Fruit fly (Drosophila melanogaster): ENCODE results near the gene RpS28-like.

Gene RpS28-like

DNA sequence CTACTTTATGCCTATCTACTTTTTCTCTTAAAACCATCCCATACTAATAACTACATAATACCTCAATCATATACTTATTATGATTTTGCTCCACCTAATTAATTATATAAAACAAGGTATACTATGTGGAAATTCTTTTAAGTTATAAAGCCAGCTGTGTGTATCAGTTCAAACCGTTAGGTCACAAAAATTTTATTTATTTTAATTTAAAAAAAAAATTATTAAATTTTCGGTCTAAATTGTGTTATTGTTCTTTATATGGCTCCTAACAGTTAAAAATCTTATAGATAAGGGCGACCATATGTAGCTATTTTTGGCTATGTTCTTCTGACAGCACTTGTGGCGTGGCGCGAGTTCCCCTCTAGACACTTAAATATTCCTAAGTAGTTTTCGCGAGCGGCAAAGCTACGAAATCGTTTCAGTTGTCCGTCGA is 49.3 kb upstream of the RpS28-like start, which contains the start of gene Aldh (continued):
- TF ChIP-seq CG6163 (GFP tag; IDR thresholded peaks at IDR 0.05) (no peak), CG8119 (GFP tag; IDR thresholded peaks at IDR 0.05) (peak; percentile 57; the same call in 1 of the 3 replicates), CG6808 (GFP tag; optimal IDR thresholded peaks at IDR 0.05) (peak; percentile 53), CG1621 (tag; optimal IDR thresholded peaks at IDR 0.05) (peak; percentile 22), Ets96B (tag; optimal IDR thresholded peaks at IDR 0.05) (peak; percentile 75), CG6792 (GFP tag; optimal IDR thresholded peaks at IDR 0.05) (no peak), svp (GFP tag) (peak; percentile 54), CG11762 (GFP tag; optimal IDR thresholded peaks at IDR 0.05; ENCODE audit: insufficient read depth) (peak; percentile 43), Lpt (GFP tag; optimal IDR thresholded peaks at IDR 0.05) (no peak), pdm3 (GFP tag; optimal IDR thresholded peaks at IDR 0.05) (peak; percentile 63), fd59A (GFP tag; optimal IDR thresholded peaks at IDR 0.05) (peak; percentile 41), Eip78C (GFP tag) (peak; percentile 82), esn (GFP tag; optimal IDR thresholded peaks at IDR 0.05) (no peak), CG8319 (GFP tag; optimal IDR thresholded peaks at IDR 0.05) (no peak), salr (GFP tag; optimal IDR thresholded peaks at IDR 0.05) (peak in 1 of 2 experiments; percentile 32)

DNA sequence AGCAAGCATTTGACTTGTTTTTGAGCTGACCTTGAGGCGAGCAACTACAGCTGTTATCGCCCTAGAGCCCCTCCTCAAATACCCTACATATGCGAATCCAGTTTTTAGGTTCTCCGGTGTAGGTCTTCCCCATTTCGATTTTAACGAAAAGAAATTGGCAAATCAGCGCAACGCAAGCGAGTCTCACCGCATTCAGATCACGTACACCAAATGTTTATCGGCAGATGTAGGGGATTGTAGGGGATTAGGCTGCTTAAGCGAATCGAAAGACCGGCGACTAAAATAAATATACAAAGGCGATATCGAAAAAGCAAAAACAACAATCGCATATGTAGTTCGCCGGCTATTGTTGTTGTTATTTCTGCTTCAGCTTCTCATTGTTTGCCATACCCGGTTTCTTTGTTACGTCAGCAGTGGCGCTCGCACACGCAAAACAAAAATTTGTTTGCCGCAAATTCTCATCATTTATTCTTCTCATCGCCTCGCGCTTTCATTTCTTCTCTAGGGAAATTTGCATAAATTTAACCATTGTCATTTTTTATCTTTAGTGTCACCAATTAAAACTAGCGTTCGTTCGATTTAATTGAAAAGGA is 48.5 kb upstream of the RpS28-like start:
- TF ChIP-seq Ets21C (GFP tag; optimal IDR thresholded peaks at IDR 0.05) (peak; percentile 88), Hr4 (GFP tag; optimal IDR thresholded peaks at IDR 0.05) (peak; percentile 87), CG8319 (GFP tag; optimal IDR thresholded peaks at IDR 0.05) (peak; percentile 78), vri (GFP tag; optimal IDR thresholded peaks at IDR 0.05) (peak; percentile 98), CG10669 (GFP tag; optimal IDR thresholded peaks at IDR 0.05) (peak; percentile 95), CG11902 (GFP tag; optimal IDR thresholded peaks at IDR 0.05) (peak; percentile 94), CG11762 (GFP tag; optimal IDR thresholded peaks at IDR 0.05; ENCODE audit: insufficient read depth) (peak; percentile 80), CG11294 (GFP tag; IDR thresholded peaks at IDR 0.05) (peak; percentile 75), fd85E (GFP tag; optimal IDR thresholded peaks at IDR 0.05) (peak; percentile 86), spab (GFP tag; optimal IDR thresholded peaks at IDR 0.05) (peak; percentile 91), OdsH (GFP tag; optimal IDR thresholded peaks at IDR 0.05) (peak; percentile 94), Sox15 (GFP tag; optimal IDR thresholded peaks at IDR 0.05) (peak; percentile 92), Sox102F (GFP tag; optimal IDR thresholded peaks at IDR 0.05) (peak; percentile 91), net (GFP tag; optimal IDR thresholded peaks at IDR 0.05) (peak; percentile 93), CG34406 (GFP tag; optimal IDR thresholded peaks at IDR 0.05) (peak; percentile 88), esn (GFP tag; optimal IDR thresholded peaks at IDR 0.05) (peak; percentile 94), achi (GFP tag; optimal IDR thresholded peaks at IDR 0.05) (peak; percentile 91), Smox (GFP tag; optimal IDR thresholded peaks at IDR 0.05) (peak; percentile 90), Blimp-1 (GFP tag; optimal IDR thresholded peaks at IDR 0.05) (peak; percentile 75), CG16779 (tag; optimal IDR thresholded peaks at IDR 0.05) (peak; percentile 91), fkh (GFP tag; optimal IDR thresholded peaks at IDR 0.05) (peak; percentile 89), Eip93F (GFP tag; optimal IDR thresholded peaks at IDR 0.05) (peak; percentile 49), CG10631 (GFP tag; optimal IDR thresholded peaks at IDR 0.05) (peak; percentile 94), CG4318 (GFP tag; optimal IDR thresholded peaks at IDR 0.05) (peak; percentile 65), CG8119 (GFP tag; IDR thresholded peaks at IDR 0.05) (peak; percentile 70), ss (GFP tag; optimal IDR thresholded peaks at IDR 0.05) (peak; percentile 86 to 92), Gug (GFP tag; IDR thresholded peaks at IDR 0.05) (peak; percentile 88), CG6854 (GFP tag; optimal IDR thresholded peaks at IDR 0.05) (no peak), acj6 (GFP tag; optimal IDR thresholded peaks at IDR 0.05) (peak; percentile 95), Eip78C (GFP tag) (peak; percentile 97), lz (GFP tag; optimal IDR thresholded peaks at IDR 0.05) (peak; percentile 95), svp (GFP tag) (peak; percentile 97), Ets96B (tag; optimal IDR thresholded peaks at IDR 0.05) (peak; percentile 96), CG31627 (GFP tag; optimal IDR thresholded peaks at IDR 0.05) (peak; percentile 94), CG3919 (GFP tag; optimal IDR thresholded peaks at IDR 0.05) (peak; percentile 96), cyc (GFP tag; optimal IDR thresholded peaks at IDR 0.05) (peak; percentile 95), Sox14 (GFP tag; optimal IDR thresholded peaks at IDR 0.05) (peak; percentile 97), salr (GFP tag; optimal IDR thresholded peaks at IDR 0.05) (peak; percentile 83 to 93), eg (GFP tag; IDR thresholded peaks at IDR 0.05) (peak; percentile 89), topi (GFP tag; optimal IDR thresholded peaks at IDR 0.05) (peak; percentile 94), Hr38 (GFP tag; optimal IDR thresholded peaks at IDR 0.05) (no peak), Lpt (GFP tag; optimal IDR thresholded peaks at IDR 0.05) (peak; percentile 88)
